Worm (Caenorhabditis elegans) whole organism, late embryonic: ENCODE results near the gene nhr-267.

Experiments used
- ceh-31 ChIP-seq: sonication (generic microtip); optimal IDR thresholded peaks from 2 replicates; lab custom pipeline; 2016; ENCODE audit warnings: missing genetic modification characterization, missing compliant biosample characterization
- nhr-11 ChIP-seq: fragments of 150-350 bp; optimal IDR thresholded peaks from 2 replicates; lab custom pipeline; 2014; ENCODE audit warnings: missing biosample characterization, missing genetic modification characterization
- pax-1 ChIP-seq: fragments of 150-350 bp; optimal IDR thresholded peaks from 2 replicates; lab custom pipeline; 2014; ENCODE audit warnings: missing biosample characterization, missing genetic modification characterization
- pqm-1 ChIP-seq: sonication (generic microtip); optimal IDR thresholded peaks from 2 replicates; lab custom pipeline; 2016; ENCODE audit warnings: missing genetic modification characterization, missing compliant biosample characterization

DNA sequence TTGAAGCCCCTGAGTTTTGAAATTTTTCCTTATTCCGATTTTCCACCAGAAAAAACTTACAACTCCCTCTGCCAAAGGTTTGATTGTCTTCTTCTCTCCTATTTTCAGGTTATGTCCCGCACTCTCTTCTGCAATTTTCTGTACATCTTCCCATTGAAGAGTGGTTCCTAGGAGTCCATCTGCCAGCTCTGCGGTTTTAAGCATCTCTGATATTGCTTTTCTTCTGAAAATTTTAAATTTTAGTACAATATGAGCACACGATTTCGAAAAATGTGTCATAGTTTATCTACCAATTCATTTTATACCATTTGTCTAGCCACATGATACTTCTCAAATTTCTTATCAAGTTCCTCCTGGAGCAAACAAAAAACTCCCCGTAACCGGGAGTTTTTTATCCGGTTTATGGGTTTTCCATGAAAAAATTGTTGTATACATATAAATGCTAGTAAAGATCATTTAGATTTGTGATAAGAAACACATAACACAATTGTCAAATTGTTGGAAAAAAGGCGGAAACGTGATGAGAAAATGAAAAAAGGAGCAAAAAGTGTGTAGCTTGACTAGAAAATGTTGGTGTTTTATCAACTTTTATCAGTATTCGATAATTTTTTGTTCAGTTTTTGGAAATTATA is 24.8 kb upstream of the nhr-267 start:
- TF ChIP-seq nhr-11 (tag; lab: Kevin White, UChicago) (no peak), ceh-31 (tag; lab: Kevin White, UChicago) (no peak), pqm-1 (tag; lab: Kevin White, UChicago) (no peak), pax-1 (tag; lab: Kevin White, UChicago) (no peak)
